Fruit fly (Drosophila melanogaster): ENCODE results near the gene FarO.

- TF ChIP-seq dl (GFP tag; optimal IDR thresholded peaks at IDR 0.05; ENCODE audit: insufficient read depth in 1 of 2, partially characterized antibody in 2 of 2) (no peak), psq (GFP tag; optimal IDR thresholded peaks at IDR 0.05) (no peak), HLH106 (tag; optimal IDR thresholded peaks at IDR 0.05) (no peak), Dif (GFP tag; optimal IDR thresholded peaks at IDR 0.05; ENCODE audit: partially characterized antibody) (no peak), sv (GFP tag; optimal IDR thresholded peaks at IDR 0.05) (no peak), usp (GFP tag; optimal IDR thresholded peaks at IDR 0.05) (no peak), dmrt93B (GFP tag; optimal IDR thresholded peaks at IDR 0.05) (no peak), CG32264 (GFP tag; optimal IDR thresholded peaks at IDR 0.05) (no peak)
Observed at dm6 chrX:2219246-2219645, 15.6 kb upstream of the FarO start.

Data from whole organism, wandering third instar larva.